Worm (Caenorhabditis elegans) whole organism, L4/young adult: ENCODE data around the gene srbc-19.

Source experiments
- W03F9.2 ChIP-seq: fragments of 150-350 bp; optimal IDR thresholded peaks from 2 replicates; lab custom pipeline; 2014; ENCODE audit warnings: missing biosample characterization, missing genetic modification characterization
- dao-5 ChIP-seq: sonication (generic microtip); optimal IDR thresholded peaks from 2 replicates; lab custom pipeline; 2016; ENCODE audit warnings: missing genotype, missing genetic modification characterization, moderate library complexity, missing compliant biosample characterization

DNA sequence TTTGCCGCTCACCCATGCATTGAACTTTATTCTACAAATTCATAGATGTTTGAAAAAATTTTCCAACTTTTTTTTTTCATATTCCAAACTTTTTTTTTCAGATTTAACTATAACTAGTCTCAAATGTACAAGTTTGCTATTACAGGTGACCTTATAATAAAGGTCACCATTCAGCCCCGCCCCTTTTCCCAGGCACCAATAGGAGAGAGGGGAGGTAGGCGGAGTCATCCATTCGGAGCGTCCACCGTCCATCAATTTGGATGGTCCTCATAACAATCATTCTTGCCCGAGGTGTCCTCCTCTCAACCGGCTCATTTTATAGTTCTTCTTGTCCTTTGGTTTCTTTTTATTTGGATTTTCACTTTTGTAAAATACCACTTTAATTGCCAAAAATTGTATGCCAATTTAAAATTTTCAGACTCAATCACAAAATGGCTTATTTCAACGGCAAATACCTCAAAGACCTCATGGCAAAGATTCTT is 21.3 kb upstream of the srbc-19 start, which contains the start of gene Y5H2B.3:
- TF ChIP-seq dao-5 (tag; lab: Kevin White, UChicago): no peak
- TF ChIP-seq W03F9.2 (tag; lab: Kevin White, UChicago): no peak
